Fruit fly (Drosophila melanogaster): Measurements from ENCODE around the gene Idua.

dm6 chr2L:11106562-11106962 lies 6.3 kb downstream of the Idua start, which contains the start of gene Reps:
- peak; percentile 88 for TF ChIP-seq CG32264 (GFP tag; optimal IDR thresholded peaks at IDR 0.05)
- no peak for TF ChIP-seq Dfd (GFP tag; optimal IDR thresholded peaks at IDR 0.05)
- peak; percentile 97 for TF ChIP-seq Jra (GFP tag; optimal IDR thresholded peaks at IDR 0.05)
- TF ChIP-seq OdsH (GFP tag; optimal IDR thresholded peaks at IDR 0.05): peak; percentile 97
- no peak for TF ChIP-seq Myc (optimal IDR thresholded peaks at IDR 0.05)
- TF ChIP-seq dmrt93B (GFP tag; optimal IDR thresholded peaks at IDR 0.05): peak; percentile 98
- peak; percentile 97 for TF ChIP-seq Sp1 (GFP tag; optimal IDR thresholded peaks at IDR 0.05)
- TF ChIP-seq usp (GFP tag; optimal IDR thresholded peaks at IDR 0.05): no peak
- TF ChIP-seq foxo (GFP tag; optimal IDR thresholded peaks at IDR 0.05): peak; percentile 83 to 99
- TF ChIP-seq dsf (GFP tag; optimal IDR thresholded peaks at IDR 0.05; ENCODE audit: borderline replicate concordance): peak; percentile 94
